Fruit fly (Drosophila melanogaster) whole organism, embryonic: ENCODE data around the gene Atat.

Experiments used
- Adf1 ChIP-seq: fragments of 200-800 bp; sonication (Bioruptor generic); IDR thresholded peaks from 2 replicates; pipeline ENCODE4 v1.3.6; 2022; ENCODE audit warnings: missing biosample characterization, missing genetic modification characterization
- BEAF-32 ChIP-seq: fragments of 200-800 bp; sonication (Bioruptor generic); optimal IDR thresholded peaks from 3 replicates; lab custom pipeline; 2017; ENCODE audit warnings: missing biosample characterization, missing genetic modification characterization, mild to moderate bottlenecking, moderate library complexity, missing genetic modification reagents
- CG10267 ChIP-seq: fragments of 200-800 bp; sonication (Bioruptor generic); optimal IDR thresholded peaks from 2 replicates; lab custom pipeline; 2018; ENCODE audit warnings: missing biosample characterization, mild to moderate bottlenecking, missing genetic modification characterization, moderate library complexity
- CG12299 ChIP-seq: fragments of 200-800 bp; sonication (Bioruptor generic); optimal IDR thresholded peaks from 2 replicates; lab custom pipeline; 2018; ENCODE audit warnings: missing biosample characterization, mild to moderate bottlenecking, missing genetic modification characterization
- CG12659 ChIP-seq: fragments of 200-800 bp; sonication (Bioruptor generic); optimal IDR thresholded peaks from 3 replicates; lab custom pipeline; 2017; ENCODE audit warnings: mild to moderate bottlenecking, missing biosample characterization, missing genetic modification reagents, missing genetic modification characterization
- CG13296 ChIP-seq: fragments of 200-800 bp; sonication (Bioruptor generic); optimal IDR thresholded peaks from 3 replicates; lab custom pipeline; 2018; ENCODE audit warnings: missing biosample characterization, mild to moderate bottlenecking, missing genetic modification characterization
- CG15601 ChIP-seq: fragments of 200-800 bp; sonication (Bioruptor generic); optimal IDR thresholded peaks from 3 replicates; lab custom pipeline; 2019; ENCODE audit warnings: missing biosample characterization, mild to moderate bottlenecking, missing genetic modification characterization, moderate library complexity
- CG1603 ChIP-seq: fragments of 200-800 bp; sonication (Bioruptor generic); optimal IDR thresholded peaks from 2 replicates; lab custom pipeline; 2019; ENCODE audit warnings: missing biosample characterization, mild to moderate bottlenecking, missing genetic modification characterization, moderate library complexity
- CG17186 ChIP-seq: fragments of 200-800 bp; sonication (Bioruptor generic); optimal IDR thresholded peaks from 3 replicates; lab custom pipeline; 2017; ENCODE audit warnings: missing biosample characterization, missing genetic modification reagents, missing genetic modification characterization
- CG17328 ChIP-seq: fragments of 200-800 bp; sonication (Bioruptor generic); IDR thresholded peaks from 2 replicates; pipeline ENCODE4 v1.3.6; 2022; ENCODE audit warnings: missing biosample characterization, missing genetic modification characterization
- CG31365 ChIP-seq: fragments of 200-800 bp; sonication (Bioruptor generic); optimal IDR thresholded peaks from 2 replicates; lab custom pipeline; 2018; ENCODE audit warnings: missing biosample characterization, mild to moderate bottlenecking, missing genetic modification characterization
- CG31388 ChIP-seq: fragments of 200-800 bp; sonication (Bioruptor generic); optimal IDR thresholded peaks from 2 replicates; lab custom pipeline; 2016; ENCODE audit warnings: missing biosample characterization, missing genetic modification characterization
- CG33557 ChIP-seq: fragments of 200-800 bp; sonication (Bioruptor generic); optimal IDR thresholded peaks from 2 replicates; lab custom pipeline; 2019; ENCODE audit warnings: missing biosample characterization, mild to moderate bottlenecking, missing genetic modification characterization, moderate library complexity
- CG3726 ChIP-seq: fragments of 200-800 bp; sonication (Bioruptor generic); IDR thresholded peaks from 3 replicates; pipeline ENCODE4, ENCODE4 v1.3.6; 2022; ENCODE audit warnings: missing biosample characterization, missing genetic modification characterization
- CG4617 ChIP-seq: fragments of 200-800 bp; sonication (Bioruptor generic); optimal IDR thresholded peaks from 3 replicates; lab custom pipeline; 2016; ENCODE audit warnings: missing biosample characterization, missing genetic modification characterization, borderline replicate concordance
- CG5180 ChIP-seq: fragments of 200-800 bp; sonication (Bioruptor generic); optimal IDR thresholded peaks from 3 replicates; lab custom pipeline; 2017; ENCODE audit warnings: missing biosample characterization, missing genetic modification characterization, mild to moderate bottlenecking, moderate library complexity, missing genetic modification reagents
- CG8359 ChIP-seq: fragments of 200-800 bp; sonication (Bioruptor generic); optimal IDR thresholded peaks from 2 replicates; lab custom pipeline; 2017; ENCODE audit warnings: missing biosample characterization, mild to moderate bottlenecking, missing genetic modification characterization, borderline replicate concordance
- D ChIP-seq, 2 experiments: fragments of 200-800 bp in 1 of 2; fragments of >200 bp in 1 of 2; sonication (Bioruptor generic) in 1 of 2; optimal IDR thresholded peaks; 2 replicates in 1 of 2; 3 replicates in 1 of 2; lab custom pipeline; 2017; ENCODE audit warnings: mild to moderate bottlenecking in 1 of 2, missing biosample characterization in 1 of 2, missing genetic modification characterization in 1 of 2, missing genetic modification reagents in 1 of 2
- Dad ChIP-seq: fragments of 200-800 bp; sonication (Bioruptor generic); optimal IDR thresholded peaks from 3 replicates; lab custom pipeline; 2016; ENCODE audit warnings: missing biosample characterization, missing genetic modification characterization
- Doc3 ChIP-seq: fragments of 200-800 bp; sonication (Bioruptor generic); IDR thresholded peaks from 3 replicates; pipeline ENCODE4 v1.3.6; 2022; ENCODE audit warnings: missing biosample characterization, missing genetic modification characterization; ENCODE audit not compliant: partially characterized antibody
- Eip74EF ChIP-seq, 2 experiments: fragments of 200-800 bp in 1 of 2; fragments of >200 bp in 1 of 2; sonication (Bioruptor generic) in 1 of 2; optimal IDR thresholded peaks; 2 replicates each; lab custom pipeline; 2017 to 2019; ENCODE audit warnings: missing biosample characterization in 2 of 2, missing genetic modification characterization in 2 of 2, mild to moderate bottlenecking in 1 of 2, moderate library complexity in 1 of 2
- H15 ChIP-seq: fragments of 200-800 bp; sonication (Bioruptor generic); IDR thresholded peaks from 3 replicates; pipeline ENCODE4 v1.3.6; 2022; ENCODE audit warnings: missing biosample characterization, missing genetic modification characterization
- HLH4C ChIP-seq: fragments of 200-800 bp; sonication (Bioruptor generic); IDR thresholded peaks from 3 replicates; pipeline ENCODE4 v1.3.6; 2022; ENCODE audit warnings: missing biosample characterization, missing genetic modification characterization; ENCODE audit not compliant: partially characterized antibody
- MBD-R2 ChIP-seq: fragments of 200-800 bp; sonication (Bioruptor generic); IDR thresholded peaks from 2 replicates; pipeline ENCODE4 v1.3.6; 2022; ENCODE audit warnings: missing biosample characterization, missing genetic modification characterization
- MESR4 ChIP-seq: fragments of 200-800 bp; sonication (Bioruptor generic); optimal IDR thresholded peaks from 2 replicates; lab custom pipeline; 2018; ENCODE audit warnings: missing biosample characterization, mild to moderate bottlenecking, missing genetic modification characterization, moderate library complexity
- MTF-1 ChIP-seq: fragments of 200-800 bp; sonication (Bioruptor generic); optimal IDR thresholded peaks from 2 replicates; lab custom pipeline; 2018; ENCODE audit warnings: missing biosample characterization, mild to moderate bottlenecking, missing genetic modification characterization, borderline replicate concordance
- Rx ChIP-seq: fragments of 200-800 bp; sonication (Bioruptor generic); IDR thresholded peaks from 2 replicates; pipeline ENCODE4 v1.3.6; 2022; ENCODE audit warnings: missing biosample characterization, missing genetic modification characterization
- Side ChIP-seq: fragments of 200-800 bp; sonication (Bioruptor generic); optimal IDR thresholded peaks from 2 replicates; lab custom pipeline; 2016; ENCODE audit warnings: missing biosample characterization, missing genetic modification characterization
- Xbp1 ChIP-seq: fragments of 200-800 bp; sonication (Bioruptor generic); optimal IDR thresholded peaks from 3 replicates; lab custom pipeline; 2016; ENCODE audit warnings: missing biosample characterization, mild to moderate bottlenecking, missing genetic modification characterization
- ab ChIP-seq: fragments of 200-800 bp; sonication (Bioruptor generic); optimal IDR thresholded peaks from 2 replicates; lab custom pipeline; 2016; ENCODE audit warnings: missing biosample characterization, missing genetic modification characterization
- bsh ChIP-seq, 2 experiments: fragments of 200-800 bp; sonication (Bioruptor generic); optimal IDR thresholded peaks; 2 replicates each; lab custom pipeline; 2017 to 2018; ENCODE audit warnings: mild to moderate bottlenecking in 2 of 2, missing biosample characterization in 2 of 2, missing genetic modification characterization in 2 of 2, moderate library complexity in 1 of 2
- crol ChIP-seq: fragments of 200-800 bp; sonication (Bioruptor generic); IDR thresholded peaks from 2 replicates; pipeline ENCODE4 v1.3.6; 2022; ENCODE audit warnings: missing biosample characterization, missing genetic modification characterization
- cwo ChIP-seq: fragments of 200-800 bp; sonication (Bioruptor generic); optimal IDR thresholded peaks from 3 replicates; lab custom pipeline; 2017; ENCODE audit warnings: missing biosample characterization, missing genetic modification characterization, mild to moderate bottlenecking, moderate library complexity, missing genetic modification reagents
- dati ChIP-seq: fragments of 200-800 bp; sonication (Bioruptor generic); IDR thresholded peaks from 2 replicates; pipeline ENCODE4 v1.3.6; 2022; ENCODE audit warnings: missing biosample characterization, missing genetic modification characterization
- dm ChIP-seq: fragments of 200-800 bp; sonication (Bioruptor generic); optimal IDR thresholded peaks from 3 replicates; lab custom pipeline; 2016; ENCODE audit warnings: missing biosample characterization, missing genetic modification characterization
- eyg ChIP-seq: fragments of 200-800 bp; sonication (Bioruptor generic); optimal IDR thresholded peaks from 3 replicates; lab custom pipeline; 2016; ENCODE audit warnings: missing biosample characterization, missing genetic modification characterization
- gcm ChIP-seq: fragments of 200-800 bp; sonication (Bioruptor generic); optimal IDR thresholded peaks from 2 replicates; lab custom pipeline; 2019; ENCODE audit warnings: missing biosample characterization, mild to moderate bottlenecking, missing genetic modification characterization, moderate library complexity
- jumu ChIP-seq: fragments of 200-800 bp; sonication (Bioruptor generic); optimal IDR thresholded peaks from 3 replicates; lab custom pipeline; 2016; ENCODE audit warnings: missing biosample characterization, missing genetic modification characterization
- luna ChIP-seq: fragments of 200-800 bp; sonication (Bioruptor generic); optimal IDR thresholded peaks from 2 replicates; lab custom pipeline; 2016; ENCODE audit warnings: missing biosample characterization, missing genetic modification characterization
- oc ChIP-seq: fragments of 200-800 bp; sonication (Bioruptor generic); optimal IDR thresholded peaks from 2 replicates; lab custom pipeline; 2018; ENCODE audit warnings: missing biosample characterization, mild to moderate bottlenecking, missing genetic modification characterization, moderate library complexity
- pzg ChIP-seq: fragments of 200-800 bp; sonication (Bioruptor generic); optimal IDR thresholded peaks from 3 replicates; lab custom pipeline; 2018; ENCODE audit warnings: missing biosample characterization, mild to moderate bottlenecking, missing genetic modification characterization, moderate library complexity
- sens ChIP-seq: fragments of 200-800 bp; sonication (Bioruptor generic); peaks from one replicate; lab custom pipeline; 2016; ENCODE audit warnings: missing biosample characterization, missing genetic modification characterization
- seq ChIP-seq: fragments of 200-800 bp; sonication (Bioruptor generic); IDR thresholded peaks from 2 replicates; pipeline ENCODE4 v1.3.6; 2022; ENCODE audit warnings: missing biosample characterization, missing genetic modification characterization
- tap ChIP-seq: fragments of 200-800 bp; optimal IDR thresholded peaks from 3 replicates; lab custom pipeline; 2019; ENCODE audit warnings: missing biosample characterization, mild to moderate bottlenecking, missing genetic modification characterization, moderate library complexity
- vvl ChIP-seq: fragments of 200-800 bp; sonication (Bioruptor generic); IDR thresholded peaks from 2 replicates; pipeline ENCODE4 v1.3.6; 2022; ENCODE audit warnings: missing biosample characterization, missing genetic modification characterization
- zfh2 ChIP-seq: fragments of 200-800 bp; sonication (Bioruptor generic); optimal IDR thresholded peaks from 2 replicates; lab custom pipeline; 2016; ENCODE audit warnings: missing biosample characterization, missing genetic modification characterization

Gene Atat

DNA sequence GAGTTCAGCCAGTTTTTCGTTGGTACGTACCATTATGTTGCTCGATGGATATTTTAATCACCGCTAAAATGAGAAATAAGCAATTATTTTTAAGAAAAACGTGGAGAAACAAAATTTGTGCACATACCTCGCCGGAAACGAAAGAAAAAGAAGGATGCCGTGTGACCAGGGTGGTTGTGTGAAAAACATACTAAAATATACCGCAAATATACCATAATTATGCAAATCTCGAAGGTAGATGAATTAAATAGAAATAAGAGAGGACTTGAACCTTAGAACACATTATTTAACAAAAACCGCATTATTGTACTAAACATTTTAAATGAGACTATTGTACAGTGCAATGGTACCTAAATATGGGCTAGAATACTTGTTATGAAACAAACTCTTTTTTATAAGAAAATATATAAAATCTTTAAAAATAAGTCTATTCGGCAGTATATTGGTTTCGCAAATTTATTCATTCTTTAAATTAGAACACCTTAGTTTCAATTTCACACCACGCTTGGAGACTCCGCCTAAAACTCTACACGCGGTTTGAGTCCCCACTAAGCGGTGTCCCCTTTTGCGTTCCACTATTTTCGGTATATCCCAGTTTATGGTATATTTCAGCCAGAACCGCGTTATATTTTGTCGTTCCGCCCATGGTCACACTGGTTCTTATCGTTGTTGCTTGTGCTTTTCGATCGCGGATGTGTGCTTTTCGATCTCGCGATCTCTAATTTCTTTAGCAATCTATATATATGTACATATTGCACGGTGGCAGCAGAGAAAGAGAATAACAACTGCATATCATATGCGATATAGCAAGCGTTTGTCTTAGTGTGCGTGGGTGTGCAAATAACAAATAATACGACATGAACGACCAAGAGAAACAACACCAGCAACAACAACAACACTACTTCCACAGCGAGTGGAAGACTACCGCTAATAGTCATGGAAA, 3.4 kb upstream of the Atat start, which contains the start of the genes RpS17 and MTF-1 (continued):
- TF ChIP-seq D (optimal IDR thresholded peaks at IDR 0.05; lab: Kevin White, UChicago) (no peak), D (GFP tag; optimal IDR thresholded peaks at IDR 0.05; lab: Kevin White, UChicago) (no peak), oc (no peak), dati (GFP tag; lab: Robert Waterston, UW) (no peak), gcm (peak; percentile 46), zfh2 (GFP tag; lab: Kevin White, UChicago) (peak; percentile 29), Side (GFP tag; lab: Kevin White, UChicago) (peak; percentile 59), HLH4C (GFP tag; lab: Robert Waterston, UW) (no peak), Adf1 (GFP tag; lab: Robert Waterston, UW) (no peak), BEAF-32 (GFP tag; lab: Kevin White, UChicago) (peak; percentile 44), CG12299 (peak; percentile 23), jumu (GFP tag; lab: Kevin White, UChicago) (no peak), CG33557 (GFP tag; lab: Kevin White, UChicago) (peak; percentile 39), pzg (GFP tag; lab: Kevin White, UChicago) (peak; percentile 87), CG10267 (tag; lab: Kevin White, UChicago) (peak; percentile 45), H15 (GFP tag; lab: Robert Waterston, UW) (peak; percentile 44; the same call in 2 of the 3 replicates), Doc3 (GFP tag; lab: Robert Waterston, UW) (no peak), bsh (GFP tag; optimal IDR thresholded peaks at IDR 0.05; lab: Kevin White, UChicago) (peak; percentile 45 to 49), CG31365 (tag; lab: Kevin White, UChicago) (peak; percentile 25), seq (GFP tag; lab: Robert Waterston, UW) (peak; percentile 27; the same call in 1 of the 2 replicates), vvl (GFP tag; lab: Robert Waterston, UW) (peak; percentile 93), cwo (GFP tag; lab: Kevin White, UChicago) (peak; percentile 7), MBD-R2 (peak; percentile 43; the same call in 1 of the 2 replicates), CG15601 (peak; percentile 63), CG17328 (peak; percentile 81), CG5180 (GFP tag; lab: Kevin White, UChicago) (peak; percentile 38), eyg (GFP tag; lab: Kevin White, UChicago) (no peak), tap (tag; lab: Kevin White, UChicago) (peak; percentile 26), sens (GFP tag; lab: Kevin White, UChicago) (peak; percentile 88), CG12659 (GFP tag; lab: Kevin White, UChicago) (peak; percentile 67), CG4617 (GFP tag; lab: Kevin White, UChicago) (peak; percentile 60), Eip74EF (GFP tag; optimal IDR thresholded peaks at IDR 0.05; lab: Kevin White, UChicago) (peak in 1 of 2 experiments; percentile 73), Dad (peak; percentile 6), CG1603 (tag; lab: Kevin White, UChicago) (peak; percentile 50), dm (peak; percentile 66), CG3726 (GFP tag; lab: Robert Waterston, UW) (no peak), Rx (0 out of 2 replicates have a peak, but pooled peaks have one; percentile 22), CG8359 (no peak), MESR4 (GFP tag; lab: Kevin White, UChicago) (peak; percentile 96), ab (GFP tag; lab: Kevin White, UChicago) (no peak), luna (GFP tag; lab: Kevin White, UChicago) (peak; percentile 7), Xbp1 (peak; percentile 41), CG31388 (no peak), crol (GFP tag; lab: Robert Waterston, UW) (0 out of 2 replicates have a peak, but pooled peaks have one; percentile 15), CG13296 (GFP tag; lab: Kevin White, UChicago) (peak; percentile 58), CG17186 (GFP tag; lab: Kevin White, UChicago) (no peak), MTF-1 (GFP tag; lab: Kevin White, UChicago) (peak; percentile 93)
